Worm (Caenorhabditis elegans) whole organism, late embryonic: Measurements from ENCODE around the gene gei-15.

Experiments used
- C38D4.7 ChIP-seq: fragments of 200-800 bp; sonication (Bioruptor generic); optimal IDR thresholded peaks from 2 replicates; lab custom pipeline; 2018; ENCODE audit warnings: mild to moderate bottlenecking, missing genetic modification characterization, moderate library complexity, missing compliant biosample characterization
- T23F11.4 ChIP-seq: fragments of 200-800 bp; sonication (Bioruptor generic); optimal IDR thresholded peaks from 2 replicates; lab custom pipeline; 2018; ENCODE audit warnings: mild to moderate bottlenecking, missing genetic modification characterization, missing compliant biosample characterization
- ahr-1 ChIP-seq: sonication (generic microtip); optimal IDR thresholded peaks from 2 replicates; lab custom pipeline; 2016; ENCODE audit warnings: missing genetic modification characterization, missing compliant biosample characterization
- ceh-14 ChIP-seq: sonication (generic microtip); optimal IDR thresholded peaks from 2 replicates; lab custom pipeline; 2016; ENCODE audit warnings: missing genotype, missing genetic modification characterization, missing compliant biosample characterization
- ceh-19 ChIP-seq: fragments of 200-800 bp; sonication (Bioruptor generic); optimal IDR thresholded peaks from 2 replicates; lab custom pipeline; 2018; ENCODE audit warnings: mild to moderate bottlenecking, missing genetic modification characterization, missing compliant biosample characterization
- ceh-22 ChIP-seq: sonication (generic microtip); optimal IDR thresholded peaks from 2 replicates; lab custom pipeline; 2017; ENCODE audit warnings: missing biosample characterization, missing genetic modification characterization
- ceh-24 ChIP-seq: sonication (generic microtip); optimal IDR thresholded peaks from 2 replicates; lab custom pipeline; 2016; ENCODE audit warnings: mild to moderate bottlenecking, missing genetic modification characterization, missing compliant biosample characterization
- ceh-30 ChIP-seq: fragments of 150-350 bp; optimal IDR thresholded peaks from 2 replicates; lab custom pipeline; 2014; ENCODE audit warnings: missing biosample characterization, missing genetic modification characterization
- ceh-31 ChIP-seq: sonication (generic microtip); optimal IDR thresholded peaks from 2 replicates; lab custom pipeline; 2016; ENCODE audit warnings: missing genetic modification characterization, missing compliant biosample characterization
- ceh-34 ChIP-seq: sonication (generic microtip); optimal IDR thresholded peaks from 2 replicates; lab custom pipeline; 2016; ENCODE audit warnings: mild to moderate bottlenecking, missing genetic modification characterization, missing compliant biosample characterization
- ceh-45 ChIP-seq: fragments of 200-800 bp; sonication (Bioruptor generic); IDR thresholded peaks from 2 replicates; pipeline ENCODE4 v1.3.6; 2022; ENCODE audit warnings: missing genetic modification reagents, missing genetic modification characterization, missing compliant biosample characterization
- ceh-6 ChIP-seq: fragments of 200-800 bp; sonication (Bioruptor generic); optimal IDR thresholded peaks from 2 replicates; lab custom pipeline; 2018; ENCODE audit warnings: mild to moderate bottlenecking, missing genetic modification characterization, missing compliant biosample characterization
- ceh-9 ChIP-seq: sonication (generic microtip); optimal IDR thresholded peaks from 2 replicates; lab custom pipeline; 2016; ENCODE audit warnings: mild to moderate bottlenecking, missing genetic modification characterization, inconsistent platforms, missing compliant biosample characterization
- dmd-4 ChIP-seq: sonication (generic microtip); optimal IDR thresholded peaks from 2 replicates; lab custom pipeline; 2016; ENCODE audit warnings: borderline replicate concordance, missing genetic modification characterization, missing compliant biosample characterization
- dve-1 ChIP-seq: sonication (generic microtip); optimal IDR thresholded peaks from 2 replicates; lab custom pipeline; 2017; ENCODE audit warnings: antibody characterized with exemption, mild to moderate bottlenecking, missing genetic modification characterization, missing compliant biosample characterization
- elt-2 ChIP-seq: sonication (generic microtip); optimal IDR thresholded peaks from 2 replicates; lab custom pipeline; 2016; ENCODE audit warnings: missing genetic modification reagents, missing genetic modification characterization, missing compliant biosample characterization
- elt-4 ChIP-seq: sonication (generic microtip); optimal IDR thresholded peaks from 2 replicates; lab custom pipeline; 2016; ENCODE audit warnings: missing genetic modification characterization, missing compliant biosample characterization
- ets-4 ChIP-seq: sonication (generic microtip); optimal IDR thresholded peaks from 2 replicates; lab custom pipeline; 2016; ENCODE audit warnings: missing genetic modification characterization, missing compliant biosample characterization
- eyg-1 ChIP-seq: sonication (generic microtip); optimal IDR thresholded peaks from 2 replicates; lab custom pipeline; 2016; ENCODE audit warnings: missing genotype, missing genetic modification characterization, missing compliant biosample characterization
- hlh-13 ChIP-seq: fragments of 200-800 bp; sonication (Bioruptor generic); optimal IDR thresholded peaks from 2 replicates; lab custom pipeline; 2018; ENCODE audit warnings: mild to moderate bottlenecking, missing genetic modification characterization, missing compliant biosample characterization
- hlh-15 ChIP-seq: sonication (generic microtip); optimal IDR thresholded peaks from 2 replicates; lab custom pipeline; 2016; ENCODE audit warnings: missing genetic modification characterization, missing compliant biosample characterization
- hlh-30 ChIP-seq: sonication (generic microtip); optimal IDR thresholded peaks from 2 replicates; lab custom pipeline; 2017; ENCODE audit warnings: antibody characterized with exemption, missing genetic modification characterization, missing compliant biosample characterization; ENCODE audit not compliant: insufficient read depth
- hlh-6 ChIP-seq: sonication (generic microtip); optimal IDR thresholded peaks from 2 replicates; lab custom pipeline; 2016; ENCODE audit warnings: missing genotype, missing genetic modification characterization, missing compliant biosample characterization
- hlh-8 ChIP-seq: sonication (generic microtip); optimal IDR thresholded peaks from 2 replicates; lab custom pipeline; 2016; ENCODE audit warnings: missing genotype, missing genetic modification characterization, missing compliant biosample characterization
- npax-4 ChIP-seq: sonication (generic microtip); optimal IDR thresholded peaks from 2 replicates; lab custom pipeline; 2016; ENCODE audit warnings: missing genetic modification characterization, missing compliant biosample characterization
- pag-3 ChIP-seq: sonication (generic microtip); optimal IDR thresholded peaks from 2 replicates; lab custom pipeline; 2016; ENCODE audit warnings: missing compliant biosample characterization, missing genetic modification characterization, borderline replicate concordance
- pha-4 ChIP-seq: fragments of 150-350 bp; optimal IDR thresholded peaks from 2 replicates; lab custom pipeline; 2018; ENCODE audit warnings: missing biosample characterization, missing genetic modification reagents, missing genetic modification characterization
- tbx-2 ChIP-seq: sonication (generic microtip); optimal IDR thresholded peaks from 2 replicates; lab custom pipeline; 2016; ENCODE audit warnings: missing genetic modification characterization, missing compliant biosample characterization
- ttx-3 ChIP-seq: sonication (generic microtip); optimal IDR thresholded peaks from 2 replicates; lab custom pipeline; 2016; ENCODE audit warnings: missing genetic modification reagents, missing genetic modification characterization, missing compliant biosample characterization
- unc-3 ChIP-seq, 2 experiments: fragments of 200-800 bp in 1 of 2; sonication (Bioruptor generic) in 1 of 2; sonication (generic microtip) in 1 of 2; conservative IDR thresholded peaks in 1 of 2; optimal IDR thresholded peaks in 1 of 2; 2 replicates each; pipeline versions ENCODE4 v1.3.6 to Lab custom; 2016 to 2022; ENCODE audit warnings: missing compliant biosample characterization in 2 of 2, missing genetic modification characterization in 2 of 2, missing genetic modification reagents in 1 of 2
- unc-42 ChIP-seq: sonication (generic microtip); optimal IDR thresholded peaks from 2 replicates; lab custom pipeline; 2016; ENCODE audit warnings: missing genotype, missing genetic modification characterization, missing compliant biosample characterization
- zip-5 ChIP-seq: sonication (generic microtip); optimal IDR thresholded peaks from 2 replicates; lab custom pipeline; 2016; ENCODE audit warnings: missing genetic modification characterization, missing compliant biosample characterization
- ztf-16 ChIP-seq: sonication (generic microtip); optimal IDR thresholded peaks from 2 replicates; lab custom pipeline; 2017; ENCODE audit warnings: missing genetic modification characterization, missing compliant biosample characterization

The gei-15 gene

ce11 chrX:6856793-6857192 is 33.7 kb upstream of the gei-15 start:
- no peak for TF ChIP-seq pag-3 (tag; lab: Kevin White, UChicago)
- TF ChIP-seq eyg-1 (tag; lab: Kevin White, UChicago), result no peak
- peak; percentile 80 for TF ChIP-seq unc-42

- TF ChIP-seq ceh-30, result no peak
- TF ChIP-seq T23F11.4 (GFP tag; lab: Kevin White, UChicago), result no peak
- TF ChIP-seq elt-2 (tag; lab: Kevin White, UChicago), result no peak
- no peak for TF ChIP-seq pha-4 (tag; lab: Kevin White, UChicago)
- no peak for TF ChIP-seq ceh-45 (GFP tag; lab: Robert Waterston, UW)
- no peak for TF ChIP-seq ceh-9 (tag; lab: Kevin White, UChicago)
These were observed 30.2 kb upstream of the gei-15 start, which contains the start of gene rig-3 for ce11 chrX:6853318-6853717. TSS of gene rig-3 (plus strand) at chrX:6853618.

ce11 chrX:6850412-6850811 is 27.3 kb upstream of the gei-15 start:
- TF ChIP-seq ceh-31, result no peak
- no peak for TF ChIP-seq ahr-1
- TF ChIP-seq dve-1 (tag; lab: Kevin White, UChicago), result no peak
- TF ChIP-seq ceh-22 (tag; lab: Kevin White, UChicago), result no peak
- TF ChIP-seq dmd-4 (tag; lab: Kevin White, UChicago), result no peak
- no peak for TF ChIP-seq ceh-14 (tag; lab: Kevin White, UChicago)
- TF ChIP-seq ceh-30, result no peak
- no peak for TF ChIP-seq ceh-9 (tag; lab: Kevin White, UChicago)
- no peak for TF ChIP-seq ets-4 (tag; lab: Kevin White, UChicago)
- TF ChIP-seq hlh-8, result no peak
- TF ChIP-seq hlh-30 (tag; lab: Kevin White, UChicago), result no peak
- TF ChIP-seq unc-42, result peak; percentile 41
- TF ChIP-seq ceh-19, result peak; percentile 17
- no peak for TF ChIP-seq unc-3 (GFP tag; conservative IDR thresholded peaks at IDR 0.05; lab: Robert Waterston, UW)
- no peak for TF ChIP-seq unc-3 (tag; optimal IDR thresholded peaks at IDR 0.05; lab: Kevin White, UChicago)
- TF ChIP-seq zip-5 (tag; lab: Kevin White, UChicago), result no peak
- TF ChIP-seq ceh-34 (tag; lab: Kevin White, UChicago), result peak; percentile 17
- no peak for TF ChIP-seq hlh-13 (GFP tag; lab: Kevin White, UChicago)
- TF ChIP-seq hlh-15 (tag; lab: Kevin White, UChicago), result no peak
- no peak for TF ChIP-seq npax-4 (tag; lab: Kevin White, UChicago)
- TF ChIP-seq ttx-3 (tag; lab: Kevin White, UChicago), result no peak

ce11 chrX:6848596-6848995 is 25.5 kb upstream of the gei-15 start:
- TF ChIP-seq elt-2 (tag; lab: Kevin White, UChicago) (peak; percentile 51), hlh-8 (no peak)
- TF ChIP-seq, all 69 proteins: peak for 1

ce11 chrX:6845934-6846333 is 22.9 kb upstream of the gei-15 start, which contains the start of gene C53B7.2:
TSS of gene C53B7.2 (plus strand) at chrX:6846234.
- TF ChIP-seq pag-3 (tag; lab: Kevin White, UChicago), result no peak
- no peak for TF ChIP-seq elt-4
- no peak for TF ChIP-seq ceh-24 (tag; lab: Kevin White, UChicago)
- no peak for TF ChIP-seq C38D4.7 (GFP tag; lab: Kevin White, UChicago)
- TF ChIP-seq ceh-6 (GFP tag; lab: Kevin White, UChicago), result no peak
- TF ChIP-seq tbx-2 (tag; lab: Kevin White, UChicago), result no peak
- no peak for TF ChIP-seq ztf-16 (tag; lab: Kevin White, UChicago)
- TF ChIP-seq ceh-31, result no peak
- TF ChIP-seq hlh-6 (tag; lab: Kevin White, UChicago), result no peak
- TF ChIP-seq, all 69 proteins: peak for 0
